Worm (Caenorhabditis elegans) whole organism, L2 larva: Measurements from ENCODE around the gene prx-13.

ENCODE experiments used
- aly-2 ChIP-seq: fragments of 150-350 bp; optimal IDR thresholded peaks from 2 replicates; lab custom pipeline; 2014; ENCODE audit warnings: missing biosample characterization, missing genetic modification characterization
- ama-1 ChIP-seq: fragments of 150-350 bp; optimal IDR thresholded peaks from 2 replicates; lab custom pipeline; 2018; ENCODE audit warnings: inconsistent platforms
- elt-3 ChIP-seq: sonication (generic microtip); optimal IDR thresholded peaks from 2 replicates; lab custom pipeline; 2017; ENCODE audit warnings: missing biosample characterization, missing genetic modification characterization
- lsy-2 ChIP-seq, 2 experiments: fragments of 150-350 bp in 1 of 2; sonication (generic microtip) in 1 of 2; optimal IDR thresholded peaks; 2 replicates each; lab custom pipeline; 2014 to 2017; ENCODE audit warnings: missing biosample characterization in 2 of 2, missing genetic modification characterization in 2 of 2
- mdl-1 ChIP-seq, 2 experiments: fragments of 150-350 bp in 1 of 2; sonication (generic microtip) in 1 of 2; optimal IDR thresholded peaks; 2 replicates each; lab custom pipeline; 2017; ENCODE audit warnings: missing biosample characterization in 2 of 2, missing genetic modification characterization in 2 of 2
- snpc-4 ChIP-seq: fragments of 150-350 bp; optimal IDR thresholded peaks from 2 replicates; lab custom pipeline; 2014; ENCODE audit warnings: missing biosample characterization, missing genetic modification characterization
- unc-62 ChIP-seq: fragments of 150-350 bp; optimal IDR thresholded peaks from 2 replicates; lab custom pipeline; 2014; ENCODE audit warnings: missing biosample characterization, missing genetic modification reagents, missing genetic modification characterization

DNA sequence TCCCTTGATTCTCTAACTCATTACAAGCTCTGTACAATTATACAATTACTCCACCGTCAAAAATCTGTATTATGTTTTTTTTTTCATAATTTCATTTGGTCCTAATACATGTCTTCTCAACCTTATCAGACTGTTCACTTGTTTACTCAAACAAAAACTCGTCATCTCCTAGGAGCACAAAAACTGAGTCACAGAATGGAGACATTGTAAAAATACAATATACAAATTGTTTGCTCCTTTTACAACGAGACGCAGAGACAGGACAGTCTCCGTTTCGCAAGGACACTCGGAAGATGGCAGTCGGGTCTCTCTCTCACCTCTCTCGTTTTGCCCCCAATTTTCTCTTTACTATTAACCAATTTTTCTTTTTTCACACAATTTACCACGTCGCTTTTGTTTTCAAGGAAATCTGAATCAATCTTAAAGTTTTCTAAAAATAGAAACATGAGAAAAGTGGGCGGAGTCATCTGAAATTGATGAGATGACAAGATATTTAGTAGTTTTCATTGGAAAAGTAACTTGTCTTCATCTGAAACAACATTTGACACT is 3.9 kb upstream of the prx-13 start, which contains the start of gene F32A5.8:
- TF ChIP-seq ama-1 (no peak), mdl-1 (tag; optimal IDR thresholded peaks at IDR 0.05; lab: Kevin White, UChicago) (no peak), elt-3 (no peak), unc-62 (no peak), lsy-2 (tag; optimal IDR thresholded peaks at IDR 0.05; lab: Kevin White, UChicago) (peak in 1 of 2 experiments; percentile 8), aly-2 (tag; lab: Kevin White, UChicago) (no peak), snpc-4 (tag; lab: Kevin White, UChicago) (no peak)
